Fruit fly (Drosophila melanogaster) whole organism, prepupa: Measurements from ENCODE around the gene btv.

Experiments used
- CG4318 ChIP-seq: fragments of 200-800 bp; sonication (Bioruptor generic); optimal IDR thresholded peaks from 3 replicates; lab custom pipeline; 2017; ENCODE audit warnings: missing biosample characterization, mild to moderate bottlenecking, missing genetic modification characterization
- CG6163 ChIP-seq: fragments of 200-800 bp; sonication (Bioruptor generic); IDR thresholded peaks from 3 replicates; pipeline ENCODE4 v1.3.6; 2022; ENCODE audit warnings: missing biosample characterization, missing genetic modification characterization
- CG7368 ChIP-seq: fragments of 200-800 bp; sonication (Bioruptor generic); optimal IDR thresholded peaks from 3 replicates; lab custom pipeline; 2016; ENCODE audit warnings: missing biosample characterization, missing genetic modification characterization
- Ets21C ChIP-seq: fragments of 200-800 bp; sonication (Bioruptor generic); optimal IDR thresholded peaks from 3 replicates; lab custom pipeline; 2016; ENCODE audit warnings: missing biosample characterization, missing genetic modification characterization
- Hr38 ChIP-seq: sonication (Bioruptor generic); optimal IDR thresholded peaks from 2 replicates; lab custom pipeline; 2016; ENCODE audit warnings: missing biosample characterization, missing genetic modification characterization
- Met ChIP-seq: fragments of 200-800 bp; sonication (Bioruptor generic); optimal IDR thresholded peaks from 3 replicates; lab custom pipeline; 2016; ENCODE audit warnings: missing biosample characterization, missing genetic modification characterization
- acj6 ChIP-seq: fragments of 200-800 bp; sonication (Bioruptor generic); optimal IDR thresholded peaks from 3 replicates; lab custom pipeline; 2016; ENCODE audit warnings: missing biosample characterization, missing genetic modification characterization
- dsx ChIP-seq: fragments of 200-800 bp; optimal IDR thresholded peaks from 3 replicates; lab custom pipeline; 2019; ENCODE audit warnings: missing biosample characterization, mild to moderate bottlenecking, missing genetic modification characterization, moderate library complexity; ENCODE audit not compliant: poor library complexity, severe bottlenecking
- fd85E ChIP-seq: fragments of 200-800 bp; sonication (Bioruptor generic); optimal IDR thresholded peaks from 3 replicates; lab custom pipeline; 2016; ENCODE audit warnings: missing biosample characterization, missing genetic modification characterization

DNA sequence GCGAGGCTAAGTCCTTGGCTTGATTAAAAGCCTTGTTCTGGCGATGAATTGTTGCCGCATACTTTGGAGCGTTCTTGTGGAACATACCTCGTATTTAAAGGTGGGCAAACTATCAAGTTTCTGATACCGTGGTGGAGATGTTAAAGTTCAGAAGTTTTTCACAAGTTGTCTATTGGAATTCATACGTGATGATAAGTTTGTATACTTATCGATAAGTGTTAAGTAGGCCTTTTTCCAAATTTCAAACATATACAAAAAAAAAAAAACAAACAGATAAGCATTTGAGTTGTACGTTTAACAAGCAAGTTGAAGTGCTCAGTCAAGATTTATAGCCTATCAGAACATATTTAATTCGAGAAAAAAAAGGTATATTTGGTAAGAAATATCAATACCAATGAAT is 3.8 kb upstream of the btv start, which contains the start of gene CG5681:
- TF ChIP-seq Hr38 (GFP tag; lab: Kevin White, UChicago) (no peak), Ets21C (GFP tag; lab: Kevin White, UChicago) (no peak), CG6163 (GFP tag; lab: Robert Waterston, UW) (no peak), CG7368 (GFP tag; lab: Kevin White, UChicago) (no peak), Met (GFP tag; lab: Kevin White, UChicago) (no peak), acj6 (no peak), CG4318 (GFP tag; lab: Kevin White, UChicago) (no peak), fd85E (GFP tag; lab: Kevin White, UChicago) (no peak), dsx (GFP tag; lab: Kevin White, UChicago) (no peak)
